Fruit fly (Drosophila melanogaster): ENCODE results near the gene CG5880.

CG5880 gene

dm6 chr3R:27084528-27085052 lies 32.0 kb upstream of the CG5880 start:
- TF ChIP-seq toe (GFP tag; optimal IDR thresholded peaks at IDR 0.05) (no peak), CG33017 (tag; optimal IDR thresholded peaks at IDR 0.05) (no peak), CG7101 (tag; optimal IDR thresholded peaks at IDR 0.05) (no peak), CG7045 (GFP tag; optimal IDR thresholded peaks at IDR 0.05) (no peak), pad (GFP tag; optimal IDR thresholded peaks at IDR 0.05) (no peak), CG11617 (GFP tag; optimal IDR thresholded peaks at IDR 0.05) (no peak), Crg-1 (GFP tag; optimal IDR thresholded peaks at IDR 0.05) (no peak), kay (GFP tag; ENCODE audit: borderline replicate concordance) (no peak), cnc (optimal IDR thresholded peaks at IDR 0.05) (no peak), bab1 (GFP tag; optimal IDR thresholded peaks at IDR 0.05) (no peak), CG1620 (GFP tag; optimal IDR thresholded peaks at IDR 0.05) (no peak), tj (GFP tag; optimal IDR thresholded peaks at IDR 0.05) (no peak), CG5204 (GFP tag; optimal IDR thresholded peaks at IDR 0.05) (no peak), CG12768 (GFP tag; optimal IDR thresholded peaks at IDR 0.05) (no peak), Clk (GFP tag; optimal IDR thresholded peaks at IDR 0.05) (no peak), Hr96 (GFP tag; optimal IDR thresholded peaks at IDR 0.05) (no peak), CG14711 (tag; optimal IDR thresholded peaks at IDR 0.05) (no peak), cic (GFP tag; optimal IDR thresholded peaks at IDR 0.05) (no peak), ovo (GFP tag; optimal IDR thresholded peaks at IDR 0.05) (no peak), Mnt (GFP tag; optimal IDR thresholded peaks at IDR 0.05) (no peak)

- no peak for TF ChIP-seq CG7045 (GFP tag; optimal IDR thresholded peaks at IDR 0.05)
- no peak for TF ChIP-seq Clk (GFP tag; optimal IDR thresholded peaks at IDR 0.05)
- no peak for TF ChIP-seq kay (GFP tag; ENCODE audit: borderline replicate concordance)
- TF ChIP-seq bab1 (GFP tag; optimal IDR thresholded peaks at IDR 0.05) = no peak
- TF ChIP-seq CG12768 (GFP tag; optimal IDR thresholded peaks at IDR 0.05) = no peak
- TF ChIP-seq toe (GFP tag; optimal IDR thresholded peaks at IDR 0.05) = no peak
- TF ChIP-seq Hr96 (GFP tag; optimal IDR thresholded peaks at IDR 0.05) = no peak
Measured at dm6 chr3R:27087549-27087948, 29.0 kb upstream of the CG5880 start, which contains the start of gene Cpr97Ea. TSS of gene Cpr97Ea (minus strand) at chr3R:27087778.

dm6 chr3R:27091106-27091505 lies 25.4 kb upstream of the CG5880 start, which contains the start of gene Cpr97Eb:
TSS of gene Cpr97Eb (minus strand) at chr3R:27091130.
- TF ChIP-seq CG11617 (GFP tag; optimal IDR thresholded peaks at IDR 0.05) (no peak), cic (GFP tag; optimal IDR thresholded peaks at IDR 0.05) (no peak), Hr96 (GFP tag; optimal IDR thresholded peaks at IDR 0.05) (no peak), Mnt (GFP tag; optimal IDR thresholded peaks at IDR 0.05) (no peak), CG1620 (GFP tag; optimal IDR thresholded peaks at IDR 0.05) (no peak), CG12768 (GFP tag; optimal IDR thresholded peaks at IDR 0.05) (no peak), CG33017 (tag; optimal IDR thresholded peaks at IDR 0.05) (no peak), CG7045 (GFP tag; optimal IDR thresholded peaks at IDR 0.05) (no peak), Clk (GFP tag; optimal IDR thresholded peaks at IDR 0.05) (no peak), kay (GFP tag; ENCODE audit: borderline replicate concordance) (no peak), pad (GFP tag; optimal IDR thresholded peaks at IDR 0.05) (no peak), tj (GFP tag; optimal IDR thresholded peaks at IDR 0.05) (no peak), bab1 (GFP tag; optimal IDR thresholded peaks at IDR 0.05) (no peak), Crg-1 (GFP tag; optimal IDR thresholded peaks at IDR 0.05) (no peak), CG7101 (tag; optimal IDR thresholded peaks at IDR 0.05) (no peak), CG5204 (GFP tag; optimal IDR thresholded peaks at IDR 0.05) (no peak), ovo (GFP tag; optimal IDR thresholded peaks at IDR 0.05) (no peak)

dm6 chr3R:27092263-27092662 lies 24.3 kb upstream of the CG5880 start:
- TF ChIP-seq toe (GFP tag; optimal IDR thresholded peaks at IDR 0.05) = no peak
- no peak for TF ChIP-seq ovo (GFP tag; optimal IDR thresholded peaks at IDR 0.05)
- TF ChIP-seq bab1 (GFP tag; optimal IDR thresholded peaks at IDR 0.05) = no peak
- no peak for TF ChIP-seq cic (GFP tag; optimal IDR thresholded peaks at IDR 0.05)
- no peak for TF ChIP-seq tj (GFP tag; optimal IDR thresholded peaks at IDR 0.05)
- TF ChIP-seq cnc (optimal IDR thresholded peaks at IDR 0.05) = no peak
- no peak for TF ChIP-seq CG12768 (GFP tag; optimal IDR thresholded peaks at IDR 0.05)
- no peak for TF ChIP-seq CG33017 (tag; optimal IDR thresholded peaks at IDR 0.05)
- TF ChIP-seq CG14711 (tag; optimal IDR thresholded peaks at IDR 0.05) = no peak
- TF ChIP-seq CG1620 (GFP tag; optimal IDR thresholded peaks at IDR 0.05) = no peak
- TF ChIP-seq Crg-1 (GFP tag; optimal IDR thresholded peaks at IDR 0.05) = no peak
- TF ChIP-seq kay (GFP tag; ENCODE audit: borderline replicate concordance) = no peak
- no peak for TF ChIP-seq CG5204 (GFP tag; optimal IDR thresholded peaks at IDR 0.05)
- TF ChIP-seq Mnt (GFP tag; optimal IDR thresholded peaks at IDR 0.05) = no peak
- TF ChIP-seq Hr96 (GFP tag; optimal IDR thresholded peaks at IDR 0.05) = no peak
- no peak for TF ChIP-seq CG7045 (GFP tag; optimal IDR thresholded peaks at IDR 0.05)

- no peak for TF ChIP-seq Hr96 (GFP tag; optimal IDR thresholded peaks at IDR 0.05)
- TF ChIP-seq kay (GFP tag; ENCODE audit: borderline replicate concordance) = no peak
- no peak for TF ChIP-seq pad (GFP tag; optimal IDR thresholded peaks at IDR 0.05)
- TF ChIP-seq CG7045 (GFP tag; optimal IDR thresholded peaks at IDR 0.05) = no peak
- TF ChIP-seq tj (GFP tag; optimal IDR thresholded peaks at IDR 0.05) = no peak
- TF ChIP-seq cic (GFP tag; optimal IDR thresholded peaks at IDR 0.05) = no peak
Measured at dm6 chr3R:27092843-27093242, 23.7 kb upstream of the CG5880 start, which contains the start of gene CG14258. TSS of gene CG14258 (plus strand) at chr3R:27093143.

dm6 chr3R:27094233-27094632 lies 22.3 kb upstream of the CG5880 start, which contains the start of gene CG14259:
TSS of gene CG14259 (plus strand) at chr3R:27094533.
- TF ChIP-seq ovo (GFP tag; optimal IDR thresholded peaks at IDR 0.05) (no peak), cic (GFP tag; optimal IDR thresholded peaks at IDR 0.05) (no peak), CG1620 (GFP tag; optimal IDR thresholded peaks at IDR 0.05) (no peak), CG33017 (tag; optimal IDR thresholded peaks at IDR 0.05) (no peak), bab1 (GFP tag; optimal IDR thresholded peaks at IDR 0.05) (no peak), tj (GFP tag; optimal IDR thresholded peaks at IDR 0.05) (no peak), CG14711 (tag; optimal IDR thresholded peaks at IDR 0.05) (no peak), pad (GFP tag; optimal IDR thresholded peaks at IDR 0.05) (no peak), Clk (GFP tag; optimal IDR thresholded peaks at IDR 0.05) (no peak), CG5204 (GFP tag; optimal IDR thresholded peaks at IDR 0.05) (no peak), Mnt (GFP tag; optimal IDR thresholded peaks at IDR 0.05) (no peak), CG7045 (GFP tag; optimal IDR thresholded peaks at IDR 0.05) (no peak), Hr96 (GFP tag; optimal IDR thresholded peaks at IDR 0.05) (no peak), CG11617 (GFP tag; optimal IDR thresholded peaks at IDR 0.05) (no peak), cnc (optimal IDR thresholded peaks at IDR 0.05) (no peak), CG7101 (tag; optimal IDR thresholded peaks at IDR 0.05) (no peak), CG12768 (GFP tag; optimal IDR thresholded peaks at IDR 0.05) (no peak)

All from whole organism, adult.